Worm (Caenorhabditis elegans) whole organism, young adult: Measurements from ENCODE around the gene aly-2.

Experiments
- B0019.2 ChIP-seq: fragments of 200-800 bp; sonication (Bioruptor generic); conservative IDR thresholded peaks from 2 replicates; pipeline ENCODE4 v1.3.6; 2022; ENCODE audit warnings: missing genetic modification reagents, missing genetic modification characterization, missing compliant biosample characterization
- B0336.3 ChIP-seq: fragments of 200-800 bp; sonication (Bioruptor generic); IDR thresholded peaks from 2 replicates; pipeline ENCODE4 v1.3.6; 2022; ENCODE audit warnings: missing genetic modification characterization, missing compliant biosample characterization
- C06A6.2 ChIP-seq: fragments of 200-800 bp; sonication (Bioruptor generic); conservative IDR thresholded peaks from 2 replicates; pipeline ENCODE4 v1.3.6; 2022; ENCODE audit warnings: missing genetic modification characterization, missing compliant biosample characterization
- D2030.7 ChIP-seq: fragments of 200-800 bp; sonication (Bioruptor generic); IDR thresholded peaks from 2 replicates; pipeline ENCODE4 v1.3.6; 2022; ENCODE audit warnings: missing genetic modification reagents, missing genetic modification characterization, missing compliant biosample characterization
- F23B12.7 ChIP-seq: sonication (generic microtip); optimal IDR thresholded peaks from 2 replicates; lab custom pipeline; 2017; ENCODE audit warnings: missing genetic modification characterization, mild to moderate bottlenecking, missing compliant biosample characterization, antibody characterized with exemption, moderate library complexity; ENCODE audit not compliant: insufficient read depth
- F33H1.4 ChIP-seq: fragments of 200-800 bp; sonication (Bioruptor generic); IDR thresholded peaks from 2 replicates; pipeline ENCODE4 v1.3.6; 2022; ENCODE audit warnings: missing genetic modification reagents, missing genetic modification characterization, missing compliant biosample characterization
- F49E8.2 ChIP-seq: sonication (generic microtip); optimal IDR thresholded peaks from 3 replicates; lab custom pipeline; 2017; ENCODE audit warnings: missing genetic modification characterization, mild to moderate bottlenecking, missing compliant biosample characterization, antibody characterized with exemption, moderate library complexity; ENCODE audit not compliant: insufficient read depth
- F52B5.7 ChIP-seq: sonication (generic microtip); optimal IDR thresholded peaks from 2 replicates; lab custom pipeline; 2016; ENCODE audit warnings: mild to moderate bottlenecking, missing genetic modification characterization, missing compliant biosample characterization
- F57A8.1 ChIP-seq: fragments of 200-800 bp; sonication (Bioruptor generic); optimal IDR thresholded peaks from 2 replicates; lab custom pipeline; 2018; ENCODE audit warnings: mild to moderate bottlenecking, missing genetic modification characterization, moderate library complexity, missing compliant biosample characterization
- K11D2.4 ChIP-seq: fragments of 200-800 bp; sonication (Bioruptor generic); IDR thresholded peaks from 2 replicates; pipeline ENCODE4 v1.3.6; 2022; ENCODE audit warnings: missing genetic modification reagents, missing genetic modification characterization, missing compliant biosample characterization
- Y53G8AR.9 ChIP-seq: fragments of 200-800 bp; sonication (Bioruptor generic); conservative IDR thresholded peaks from 2 replicates; pipeline ENCODE4 v1.3.6; 2022; ENCODE audit warnings: missing genetic modification reagents, missing genetic modification characterization, missing compliant biosample characterization
- Y79H2A.3 ChIP-seq: fragments of 200-800 bp; sonication (Bioruptor generic); conservative IDR thresholded peaks from 2 replicates; pipeline ENCODE4 v1.3.6; 2022; ENCODE audit warnings: missing genetic modification reagents, missing genetic modification characterization, missing compliant biosample characterization
- aptf-2 ChIP-seq: fragments of 200-800 bp; sonication (Bioruptor generic); conservative IDR thresholded peaks from 2 replicates; pipeline ENCODE4 v1.3.6; 2022; ENCODE audit warnings: missing genetic modification reagents, missing genetic modification characterization, missing compliant biosample characterization
- attf-3 ChIP-seq: fragments of 200-800 bp; sonication (Bioruptor generic); conservative IDR thresholded peaks from 2 replicates; pipeline ENCODE4 v1.3.6; 2022; ENCODE audit warnings: missing genetic modification reagents, missing genetic modification characterization, missing compliant biosample characterization
- attf-6 ChIP-seq: fragments of 200-800 bp; sonication (Bioruptor generic); IDR thresholded peaks from 2 replicates; pipeline ENCODE4 v1.3.6; 2022; ENCODE audit warnings: missing genetic modification reagents, missing genetic modification characterization, missing compliant biosample characterization
- bed-2 ChIP-seq: fragments of 200-800 bp; sonication (Bioruptor generic); IDR thresholded peaks from 2 replicates; pipeline ENCODE4 v1.3.6; 2022; ENCODE audit warnings: missing genetic modification reagents, missing genetic modification characterization, missing compliant biosample characterization
- cebp-1 ChIP-seq, 2 experiments: fragments of 200-800 bp in 1 of 2; sonication (Bioruptor generic) in 1 of 2; sonication (generic microtip) in 1 of 2; IDR thresholded peaks in 1 of 2; optimal IDR thresholded peaks in 1 of 2; 2 replicates each; pipeline versions ENCODE4 v1.3.6 to Lab custom; 2017 to 2022; ENCODE audit warnings: missing compliant biosample characterization in 2 of 2, missing genetic modification characterization in 2 of 2, mild to moderate bottlenecking in 1 of 2, missing genetic modification reagents in 1 of 2, moderate library complexity in 1 of 2
- cebp-2 ChIP-seq: fragments of 200-800 bp; sonication (Bioruptor generic); IDR thresholded peaks from 2 replicates; pipeline ENCODE4 v1.3.6; 2022; ENCODE audit warnings: missing genetic modification characterization, missing compliant biosample characterization
- ceh-27 ChIP-seq: fragments of 200-800 bp; sonication (Bioruptor generic); optimal IDR thresholded peaks from 2 replicates; lab custom pipeline; 2018; ENCODE audit warnings: mild to moderate bottlenecking, missing genetic modification characterization, moderate library complexity, missing compliant biosample characterization
- ceh-40 ChIP-seq: fragments of 200-800 bp; sonication (Bioruptor generic); IDR thresholded peaks from 2 replicates; pipeline ENCODE4 v1.3.6; 2022; ENCODE audit warnings: missing genetic modification characterization, missing compliant biosample characterization
- ceh-91 ChIP-seq: fragments of 200-800 bp; sonication (Bioruptor generic); IDR thresholded peaks from 2 replicates; pipeline ENCODE4 v1.3.6; 2022; ENCODE audit warnings: missing genetic modification reagents, missing genetic modification characterization, missing compliant biosample characterization
- dpff-1 ChIP-seq: sonication (generic microtip); optimal IDR thresholded peaks from 2 replicates; lab custom pipeline; 2017; ENCODE audit warnings: mild to moderate bottlenecking, missing genetic modification characterization, missing compliant biosample characterization
- ets-4 ChIP-seq: fragments of 200-800 bp; sonication (Bioruptor generic); optimal IDR thresholded peaks from 2 replicates; lab custom pipeline; 2018; ENCODE audit warnings: mild to moderate bottlenecking, missing genetic modification characterization, missing compliant biosample characterization
- gei-17 ChIP-seq: fragments of 200-800 bp; sonication (Bioruptor generic); optimal IDR thresholded peaks from 2 replicates; lab custom pipeline; 2018; ENCODE audit warnings: mild to moderate bottlenecking, missing genetic modification characterization, missing compliant biosample characterization
- him-1 ChIP-seq: sonication (generic microtip); optimal IDR thresholded peaks from 2 replicates; lab custom pipeline; 2016; ENCODE audit warnings: missing genotype, missing genetic modification reagents, missing genetic modification characterization, missing compliant biosample characterization
- hmg-1.2 ChIP-seq: fragments of 200-800 bp; sonication (Bioruptor generic); IDR thresholded peaks from 2 replicates; pipeline ENCODE4 v1.3.6; 2022; ENCODE audit warnings: missing genetic modification reagents, missing genetic modification characterization, missing compliant biosample characterization
- hmg-20 ChIP-seq: fragments of 200-800 bp; sonication (Bioruptor generic); IDR thresholded peaks from 2 replicates; pipeline ENCODE4 v1.3.6; 2022; ENCODE audit warnings: missing genetic modification reagents, missing genetic modification characterization, missing compliant biosample characterization
- hrde-1 ChIP-seq: sonication (generic microtip); optimal IDR thresholded peaks from 2 replicates; lab custom pipeline; 2016; ENCODE audit warnings: missing genetic modification characterization, mild to moderate bottlenecking, missing compliant biosample characterization, moderate library complexity, missing genotype, missing genetic modification reagents, borderline replicate concordance
- hsf-1 ChIP-seq: fragments of 200-800 bp; sonication (Bioruptor generic); IDR thresholded peaks from 2 replicates; pipeline ENCODE4 v1.3.6; 2022; ENCODE audit warnings: missing genetic modification reagents, missing genetic modification characterization, missing compliant biosample characterization
- let-526 ChIP-seq: fragments of 200-800 bp; sonication (Bioruptor generic); IDR thresholded peaks from 2 replicates; pipeline ENCODE4 v1.3.6; 2022; ENCODE audit warnings: missing genetic modification reagents, missing genetic modification characterization, missing compliant biosample characterization
- lin-54 ChIP-seq: fragments of 200-800 bp; sonication (Bioruptor generic); optimal IDR thresholded peaks from 2 replicates; lab custom pipeline; 2018; ENCODE audit warnings: mild to moderate bottlenecking, missing genetic modification characterization, missing compliant biosample characterization
- lsl-1 ChIP-seq: fragments of 200-800 bp; sonication (Bioruptor generic); optimal IDR thresholded peaks from 2 replicates; lab custom pipeline; 2018; ENCODE audit warnings: mild to moderate bottlenecking, missing genetic modification characterization, moderate library complexity, missing compliant biosample characterization
- lsy-27 ChIP-seq: sonication (generic microtip); optimal IDR thresholded peaks from 2 replicates; lab custom pipeline; 2017; ENCODE audit warnings: missing genetic modification characterization, mild to moderate bottlenecking, missing compliant biosample characterization, antibody characterized with exemption, missing genotype, borderline replicate concordance; ENCODE audit not compliant: insufficient read depth
- madf-8 ChIP-seq: fragments of 200-800 bp; sonication (Bioruptor generic); conservative IDR thresholded peaks from 2 replicates; pipeline ENCODE4 v1.3.6; 2022; ENCODE audit warnings: missing genetic modification reagents, missing genetic modification characterization, missing compliant biosample characterization
- nfyb-1 ChIP-seq: fragments of 200-800 bp; sonication (Bioruptor generic); IDR thresholded peaks from 2 replicates; pipeline ENCODE4 v1.3.6; 2022; ENCODE audit warnings: missing genetic modification reagents, missing genetic modification characterization, missing compliant biosample characterization
- snpc-1.3 ChIP-seq: sonication (generic microtip); optimal IDR thresholded peaks from 2 replicates; lab custom pipeline; 2017; ENCODE audit warnings: missing genetic modification characterization, mild to moderate bottlenecking, missing compliant biosample characterization, antibody characterized with exemption, moderate library complexity, missing genotype, missing genetic modification reagents; ENCODE audit not compliant: insufficient read depth
- tbp1 ChIP-seq: fragments of 200-800 bp; sonication (Bioruptor generic); optimal IDR thresholded peaks from 2 replicates; lab custom pipeline; 2018; ENCODE audit warnings: mild to moderate bottlenecking, missing genetic modification characterization, missing compliant biosample characterization
- xnd-1 ChIP-seq: sonication (generic microtip); optimal IDR thresholded peaks from 2 replicates; lab custom pipeline; 2016; ENCODE audit warnings: missing genotype, missing genetic modification reagents, missing genetic modification characterization, missing compliant biosample characterization
- zim-3 ChIP-seq: sonication (generic microtip); optimal IDR thresholded peaks from 2 replicates; lab custom pipeline; 2017; ENCODE audit warnings: mild to moderate bottlenecking, missing genetic modification characterization, moderate library complexity, missing compliant biosample characterization
- ztf-28 ChIP-seq: fragments of 200-800 bp; sonication (Bioruptor generic); IDR thresholded peaks from 2 replicates; pipeline ENCODE4 v1.3.6; 2022; ENCODE audit warnings: missing genetic modification reagents, missing genetic modification characterization, missing compliant biosample characterization
- ztf-6 ChIP-seq: fragments of 200-800 bp; sonication (Bioruptor generic); IDR thresholded peaks from 2 replicates; pipeline ENCODE4 v1.3.6; 2022; ENCODE audit warnings: missing genetic modification reagents, missing genetic modification characterization, missing compliant biosample characterization

Gene aly-2

ce11 chrIV:9191183-9191582, 43.9 kb downstream of the aly-2 start (continued):
- TF ChIP-seq lsy-27 (tag; lab: Kevin White, UChicago) = peak; percentile 29
- no peak for TF ChIP-seq ceh-40
- no peak for TF ChIP-seq F52B5.7
- peak; percentile 80 for TF ChIP-seq snpc-1.3 (tag; lab: Kevin White, UChicago)
- no peak for TF ChIP-seq F57A8.1 (GFP tag; lab: Kevin White, UChicago)
- no peak for TF ChIP-seq ets-4
- TF ChIP-seq B0019.2 (GFP tag; lab: Robert Waterston, UW) = no peak

DNA sequence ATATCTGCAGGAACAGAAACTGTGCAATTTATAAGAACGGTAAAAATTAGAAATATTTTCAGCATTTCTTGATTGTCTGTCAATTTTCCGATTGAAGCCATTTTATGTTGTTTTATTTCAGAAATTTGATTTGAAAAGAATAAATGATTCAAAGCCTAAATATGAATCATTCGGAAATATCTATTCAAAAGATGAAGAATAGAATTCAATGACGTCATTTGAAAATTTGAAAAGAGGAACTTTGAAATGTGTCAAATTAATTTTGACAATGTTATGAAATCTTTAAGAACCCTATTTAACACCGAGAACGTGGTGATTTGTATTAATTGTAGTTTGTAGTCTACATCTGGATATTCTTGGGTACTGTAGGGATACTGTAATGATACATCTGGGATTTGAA, 45.3 kb downstream of the aly-2 start, which contains the start of gene C46C2.5:
C46C2.5 (minus strand) TSS at position 101 of the 400 bp plus-strand sequence.
- no peak for TF ChIP-seq zim-3
- TF ChIP-seq Y79H2A.3 (GFP tag; lab: Robert Waterston, UW) = no peak
- TF ChIP-seq bed-2 = no peak
- no peak for TF ChIP-seq gei-17 (GFP tag; lab: Kevin White, UChicago)
- no peak for TF ChIP-seq cebp-1 (GFP tag; IDR thresholded peaks at IDR 0.05; lab: Robert Waterston, UW)
- no peak for TF ChIP-seq cebp-1 (tag; optimal IDR thresholded peaks at IDR 0.05; lab: Kevin White, UChicago)
- TF ChIP-seq attf-6 = no peak
- no peak for TF ChIP-seq aptf-2 (GFP tag; lab: Robert Waterston, UW)
- no peak for TF ChIP-seq F23B12.7 (tag; lab: Kevin White, UChicago)
- TF ChIP-seq dpff-1 (tag; lab: Kevin White, UChicago) = no peak
- TF ChIP-seq nfyb-1 (GFP tag; lab: Robert Waterston, UW) = no peak

DNA sequence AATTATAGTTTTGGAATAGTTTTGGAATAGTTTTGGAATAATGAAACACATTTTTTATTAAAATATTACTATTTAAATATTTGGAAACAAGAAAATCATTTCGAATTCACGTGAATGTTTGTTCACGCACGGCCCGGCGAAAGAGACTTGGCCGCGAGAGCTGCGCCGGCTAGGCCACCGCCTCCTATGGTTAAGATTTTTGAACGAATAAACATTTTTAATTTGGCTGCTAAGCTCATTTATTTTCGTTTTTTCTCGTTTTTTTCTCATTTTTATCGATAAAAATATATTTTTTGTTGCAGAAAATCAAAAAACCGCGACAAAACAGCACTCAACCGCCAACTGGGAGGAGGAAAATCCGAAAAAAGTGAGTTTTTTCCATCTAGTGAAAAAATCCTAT, 47.3 kb downstream of the aly-2 start, which contains the start of gene C46C2.7:
C46C2.7 (plus strand) TSS at position 301 of the 400 bp plus-strand sequence.
- TF ChIP-seq hmg-1.2 = peak; percentile 86

- TF ChIP-seq ceh-27 (GFP tag; lab: Kevin White, UChicago) (peak; percentile 16), attf-6 (peak; percentile 96), ztf-6 (GFP tag; lab: Robert Waterston, UW) (peak; percentile 93), hrde-1 (tag; lab: Kevin White, UChicago) (peak; percentile 24), C06A6.2 (GFP tag; lab: Robert Waterston, UW) (peak; percentile 92), bed-2 (peak; percentile 99), madf-8 (GFP tag; lab: Robert Waterston, UW) (peak; percentile 98), aptf-2 (GFP tag; lab: Robert Waterston, UW) (peak; percentile 96), hmg-20 (peak; percentile 95), F49E8.2 (tag; lab: Kevin White, UChicago) (peak; percentile 28), him-1 (tag; lab: Kevin White, UChicago) (peak; percentile 61), ztf-28 (GFP tag; lab: Robert Waterston, UW) (peak; percentile 99), Y53G8AR.9 (peak; percentile 99), xnd-1 (tag; lab: Kevin White, UChicago) (peak; percentile 86), F33H1.4 (GFP tag; lab: Robert Waterston, UW) (peak; percentile 97), tbp1 (GFP tag; lab: Kevin White, UChicago) (peak; percentile 62), hsf-1 (GFP tag; lab: Robert Waterston, UW) (peak; percentile 96), B0336.3 (GFP tag; lab: Robert Waterston, UW) (0 out of 2 replicates have a peak, but pooled peaks have one; percentile 35), let-526 (GFP tag; lab: Robert Waterston, UW) (peak; percentile 94), B0019.2 (GFP tag; lab: Robert Waterston, UW) (peak; percentile 100), attf-3 (GFP tag; lab: Robert Waterston, UW) (peak; percentile 95), lin-54 (GFP tag; lab: Kevin White, UChicago) (peak; percentile 78), D2030.7 (GFP tag; lab: Robert Waterston, UW) (peak; percentile 100), K11D2.4 (GFP tag; lab: Robert Waterston, UW) (peak; percentile 95), lsl-1 (GFP tag; lab: Kevin White, UChicago) (peak; percentile 85), ceh-91 (peak; percentile 100), cebp-2 (GFP tag; lab: Robert Waterston, UW) (peak; percentile 95)
Measured at ce11 chrIV:9196023-9196636, 48.9 kb downstream of the aly-2 start.
